Worm (Caenorhabditis elegans): Measurements from ENCODE around the gene pab-2.

Gene pab-2

DNA sequence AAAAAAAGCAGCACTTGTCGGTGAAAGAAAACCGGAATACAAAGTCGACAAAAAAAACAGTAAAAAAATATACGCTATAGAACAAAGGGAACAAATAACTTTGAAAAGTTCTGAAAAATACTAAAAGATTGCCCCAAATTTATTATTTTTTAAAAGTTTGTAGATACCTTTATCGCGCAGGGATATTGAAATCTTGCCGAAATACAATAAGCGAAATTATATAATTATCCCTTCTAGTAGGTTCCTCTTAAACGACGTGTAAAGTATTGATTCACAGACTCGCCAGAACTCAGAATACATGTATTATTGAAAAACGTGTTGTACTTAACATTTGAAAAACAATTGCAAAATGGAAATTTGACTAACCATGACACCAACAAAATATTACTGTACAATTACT is 12.8 kb downstream of the pab-2 start (continued):
- peak; percentile 77; the same call in 1 of the 2 replicates for TF ChIP-seq pha-4 (GFP tag; IDR thresholded peaks at IDR 0.05)
- peak; percentile 43 for TF ChIP-seq pha-4 (tag; optimal IDR thresholded peaks at IDR 0.05)

DNA sequence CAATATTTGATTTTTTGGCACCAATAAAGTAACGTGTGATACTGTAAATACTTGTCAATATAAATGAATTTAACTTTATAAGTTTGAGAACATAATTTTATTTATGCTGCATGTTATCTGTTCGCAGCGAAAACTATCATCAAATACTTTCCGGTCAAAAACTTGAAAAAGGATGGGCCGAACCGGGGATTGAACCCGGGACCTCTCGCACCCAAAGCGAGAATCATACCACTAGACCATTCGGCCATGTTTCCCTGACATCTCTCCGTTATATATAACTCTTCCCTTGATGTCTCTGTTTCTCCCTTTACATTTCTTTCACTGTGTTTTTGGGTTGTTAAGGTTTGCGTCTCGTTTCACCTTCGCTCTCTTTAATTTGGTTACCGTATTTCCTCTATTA is 15.4 kb downstream of the pab-2 start:
- TF ChIP-seq zip-2 (tag; optimal IDR thresholded peaks at IDR 0.05) (peak; percentile 57), mdt-29 (GFP tag; IDR thresholded peaks at IDR 0.05) (no peak), cey-2 (tag; optimal IDR thresholded peaks at IDR 0.05; ENCODE audit: borderline replicate concordance, insufficient read depth) (no peak), dmd-6 (GFP tag; IDR thresholded peaks at IDR 0.05) (peak; percentile 69), lin-15B (tag; optimal IDR thresholded peaks at IDR 0.05) (no peak), rbr-2 (tag; optimal IDR thresholded peaks at IDR 0.05) (peak; percentile 68), ceh-20 (GFP tag; IDR thresholded peaks at IDR 0.05) (peak; percentile 83), unc-130 (GFP tag; optimal IDR thresholded peaks at IDR 0.05) (peak; percentile 54), dmd-8 (GFP tag; IDR thresholded peaks at IDR 0.05) (peak; percentile 90), snpc-4 (tag; optimal IDR thresholded peaks at IDR 0.05) (no peak), zfp-3 (GFP tag; conservative IDR thresholded peaks at IDR 0.05) (0 out of 2 replicates have a peak, but pooled peaks have one; percentile 42), snpc-1.2 (GFP tag; IDR thresholded peaks at IDR 0.05) (peak; percentile 91), dpl-1 (GFP tag; optimal IDR thresholded peaks at IDR 0.05) (peak; percentile 0), attf-4 (tag; optimal IDR thresholded peaks at IDR 0.05) (no peak), Y75B8A.6 (GFP tag; IDR thresholded peaks at IDR 0.05) (0 out of 2 replicates have a peak, but pooled peaks have one; percentile 43), unc-62 (GFP tag; optimal IDR thresholded peaks at IDR 0.05 in 1 of 2) (no peak), unc-62 (tag; optimal IDR thresholded peaks at IDR 0.05) (no peak), daf-12 (tag; optimal IDR thresholded peaks at IDR 0.05) (no peak), madf-5 (GFP tag; IDR thresholded peaks at IDR 0.05) (peak; percentile 73 to 91; a peak in 3 of 4 replicates), nhr-237 (tag; optimal IDR thresholded peaks at IDR 0.05) (no peak), mes-2 (tag; optimal IDR thresholded peaks at IDR 0.05; ENCODE audit: poor library complexity, severe bottlenecking) (peak; percentile 77), R02D3.7 (tag; optimal IDR thresholded peaks at IDR 0.05) (no peak), tag-97 (GFP tag; IDR thresholded peaks at IDR 0.05) (no peak), ama-1 (optimal IDR thresholded peaks at IDR 0.05) (no peak), T20F7.1 (GFP tag; optimal IDR thresholded peaks at IDR 0.05) (peak; percentile 53), lin-38 (GFP tag; IDR thresholded peaks at IDR 0.05) (peak; percentile 76), aha-1 (tag) (peak; percentile 69), fkh-10 (GFP tag; optimal IDR thresholded peaks at IDR 0.05) (no peak), zip-11 (GFP tag; IDR thresholded peaks at IDR 0.05) (no peak), hmg-1.1 (GFP tag; IDR thresholded peaks at IDR 0.05) (peak; percentile 89), D1046.2 (GFP tag; IDR thresholded peaks at IDR 0.05) (peak; percentile 83; the same call in 1 of the 2 replicates), nhr-10 (tag; optimal IDR thresholded peaks at IDR 0.05) (no peak), spr-1 (tag; optimal IDR thresholded peaks at IDR 0.05) (peak; percentile 64), hif-1 (tag; optimal IDR thresholded peaks at IDR 0.05) (peak in 1 of 2 experiments; percentile 51), nhr-11 (tag; optimal IDR thresholded peaks at IDR 0.05) (peak; percentile 49), nhr-48 (tag; optimal IDR thresholded peaks at IDR 0.05) (peak; percentile 69), Y5F2A.4 (GFP tag; optimal IDR thresholded peaks at IDR 0.05) (no peak), Y48G9A.11 (GFP tag; IDR thresholded peaks at IDR 0.05) (0 out of 2 replicates have a peak, but pooled peaks have one; percentile 49), mxl-2 (GFP tag; conservative IDR thresholded peaks at IDR 0.05) (0 out of 2 replicates have a peak, but pooled peaks have one; percentile 44), lin-1 (GFP tag; IDR thresholded peaks at IDR 0.05) (peak; percentile 83), dmd-9 (GFP tag; IDR thresholded peaks at IDR 0.05) (0 out of 2 replicates have a peak, but pooled peaks have one; percentile 23), ctbp-1 (GFP tag; IDR thresholded peaks at IDR 0.05) (peak; percentile 79), spr-3 (GFP tag; optimal IDR thresholded peaks at IDR 0.05) (peak; percentile 65), nhr-25 (tag; optimal IDR thresholded peaks at IDR 0.05; ENCODE audit: borderline replicate concordance, insufficient read depth) (no peak), aly-2 (tag; optimal IDR thresholded peaks at IDR 0.05) (no peak), F26F4.8 (GFP tag; conservative IDR thresholded peaks at IDR 0.05) (peak; percentile 91), ztf-7 (tag; optimal IDR thresholded peaks at IDR 0.05) (peak; percentile 36), mxl-3 (GFP tag; optimal IDR thresholded peaks at IDR 0.05) (peak; percentile 47)
